Worm (Caenorhabditis elegans) whole organism, L2 larva: ENCODE data around the gene D1044.4.

Experiments
- C34F6.9 ChIP-seq: fragments of 150-350 bp; optimal IDR thresholded peaks from 2 replicates; lab custom pipeline; 2014; ENCODE audit warnings: missing biosample characterization, missing genetic modification characterization
- Y55F3AM.14 ChIP-seq: fragments of 200-800 bp; sonication (Bioruptor generic); optimal IDR thresholded peaks from 2 replicates; lab custom pipeline; 2018; ENCODE audit warnings: mild to moderate bottlenecking, missing genetic modification characterization, missing compliant biosample characterization
- alr-1 ChIP-seq: fragments of 150-350 bp; optimal IDR thresholded peaks from 2 replicates; lab custom pipeline; 2014; ENCODE audit warnings: missing biosample characterization, missing genetic modification characterization
- aly-2 ChIP-seq: fragments of 150-350 bp; optimal IDR thresholded peaks from 2 replicates; lab custom pipeline; 2014; ENCODE audit warnings: missing biosample characterization, missing genetic modification characterization
- ama-1 ChIP-seq: fragments of 150-350 bp; optimal IDR thresholded peaks from 2 replicates; lab custom pipeline; 2018; ENCODE audit warnings: inconsistent platforms
- blmp-1 ChIP-seq: sonication (generic microtip); optimal IDR thresholded peaks from 2 replicates; lab custom pipeline; 2017; ENCODE audit warnings: missing genetic modification characterization, mild to moderate bottlenecking, missing compliant biosample characterization, antibody characterized with exemption, moderate library complexity; ENCODE audit not compliant: insufficient read depth
- dmd-4 ChIP-seq: sonication (generic microtip); optimal IDR thresholded peaks from 2 replicates; lab custom pipeline; 2017; ENCODE audit warnings: missing biosample characterization, missing genetic modification characterization
- egl-27 ChIP-seq: sonication (generic microtip); optimal IDR thresholded peaks from 3 replicates; lab custom pipeline; 2017; ENCODE audit warnings: missing biosample characterization, missing genetic modification reagents, missing genetic modification characterization
- elt-1 ChIP-seq: fragments of 150-350 bp; optimal IDR thresholded peaks from 2 replicates; lab custom pipeline; 2014; ENCODE audit warnings: missing biosample characterization, missing genetic modification characterization
- elt-3 ChIP-seq: sonication (generic microtip); optimal IDR thresholded peaks from 2 replicates; lab custom pipeline; 2017; ENCODE audit warnings: missing biosample characterization, missing genetic modification characterization
- fos-1 ChIP-seq: fragments of 150-350 bp; optimal IDR thresholded peaks from 2 replicates; lab custom pipeline; 2014; ENCODE audit warnings: missing biosample characterization, missing genetic modification characterization
- gmeb-1 ChIP-seq: fragments of 150-350 bp; optimal IDR thresholded peaks from 2 replicates; lab custom pipeline; 2014; ENCODE audit warnings: missing biosample characterization, missing genetic modification characterization
- lin-11 ChIP-seq: fragments of 150-350 bp; sonication (generic microtip); optimal IDR thresholded peaks from 2 replicates; lab custom pipeline; 2014; ENCODE audit warnings: missing biosample characterization, missing genetic modification characterization, inconsistent platforms, mixed read lengths
- lin-13 ChIP-seq: fragments of 150-350 bp; optimal IDR thresholded peaks from 2 replicates; lab custom pipeline; 2014; ENCODE audit warnings: missing biosample characterization, missing genetic modification reagents, missing genetic modification characterization
- lin-39 ChIP-seq: fragments of 150-350 bp; optimal IDR thresholded peaks from 2 replicates; lab custom pipeline; 2014; ENCODE audit warnings: missing biosample characterization, missing genetic modification reagents, missing genetic modification characterization
- lsy-2 ChIP-seq, 2 experiments: fragments of 150-350 bp in 1 of 2; sonication (generic microtip) in 1 of 2; optimal IDR thresholded peaks; 2 replicates each; lab custom pipeline; 2014 to 2017; ENCODE audit warnings: missing biosample characterization in 2 of 2, missing genetic modification characterization in 2 of 2
- mab-5 ChIP-seq: fragments of 150-350 bp; optimal IDR thresholded peaks from 2 replicates; lab custom pipeline; 2014; ENCODE audit warnings: missing biosample characterization, missing genetic modification characterization
- nhr-129 ChIP-seq: fragments of 150-350 bp; optimal IDR thresholded peaks from 2 replicates; lab custom pipeline; 2014; ENCODE audit warnings: missing biosample characterization, missing genetic modification characterization
- nhr-21 ChIP-seq: fragments of 150-350 bp; optimal IDR thresholded peaks from 2 replicates; lab custom pipeline; 2014; ENCODE audit warnings: missing biosample characterization, missing genetic modification characterization
- nhr-23 ChIP-seq: fragments of 150-350 bp; optimal IDR thresholded peaks from 2 replicates; lab custom pipeline; 2014; ENCODE audit warnings: missing biosample characterization, missing genetic modification reagents, missing genetic modification characterization
- nhr-237 ChIP-seq: fragments of 150-350 bp; optimal IDR thresholded peaks from 2 replicates; lab custom pipeline; 2014; ENCODE audit warnings: missing biosample characterization, missing genetic modification characterization
- nhr-77 ChIP-seq: fragments of 150-350 bp; optimal IDR thresholded peaks from 2 replicates; lab custom pipeline; 2014; ENCODE audit warnings: missing biosample characterization, missing genetic modification characterization
- sem-4 ChIP-seq: fragments of 150-350 bp; optimal IDR thresholded peaks from 2 replicates; lab custom pipeline; 2014; ENCODE audit warnings: missing biosample characterization, missing genetic modification reagents, missing genetic modification characterization
- skn-1 ChIP-seq: sonication (generic microtip); optimal IDR thresholded peaks from 2 replicates; lab custom pipeline; 2017; ENCODE audit warnings: missing biosample characterization, missing genetic modification characterization
- sma-3 ChIP-seq: sonication (generic microtip); optimal IDR thresholded peaks from 2 replicates; lab custom pipeline; 2016; ENCODE audit warnings: missing genetic modification reagents, missing genetic modification characterization, missing compliant biosample characterization
- sma-9 ChIP-seq, 2 experiments: fragments of 150-350 bp in 1 of 2; sonication (generic microtip) in 1 of 2; optimal IDR thresholded peaks; 2 replicates each; lab custom pipeline; 2014 to 2016; ENCODE audit warnings: missing genetic modification characterization in 2 of 2, mild to moderate bottlenecking in 1 of 2, missing biosample characterization in 1 of 2, missing compliant biosample characterization in 1 of 2, missing genetic modification reagents in 1 of 2, moderate library complexity in 1 of 2
- snpc-4 ChIP-seq: fragments of 150-350 bp; optimal IDR thresholded peaks from 2 replicates; lab custom pipeline; 2014; ENCODE audit warnings: missing biosample characterization, missing genetic modification characterization
- unc-39 ChIP-seq: fragments of 150-350 bp; optimal IDR thresholded peaks from 2 replicates; lab custom pipeline; 2014; ENCODE audit warnings: missing biosample characterization, missing genetic modification characterization
- unc-55 ChIP-seq: fragments of 150-350 bp; sonication (generic microtip); optimal IDR thresholded peaks from 3 replicates; lab custom pipeline; 2014; ENCODE audit warnings: missing biosample characterization, missing genetic modification reagents, missing genetic modification characterization
- ztf-1 ChIP-seq: fragments of 200-800 bp; sonication (Bioruptor generic); conservative IDR thresholded peaks from 2 replicates; pipeline ENCODE4 v1.3.6; 2022; ENCODE audit warnings: missing genetic modification characterization, missing compliant biosample characterization
- ztf-4 ChIP-seq: fragments of 150-350 bp; optimal IDR thresholded peaks from 2 replicates; lab custom pipeline; 2014; ENCODE audit warnings: missing biosample characterization, missing genetic modification characterization

Gene D1044.4

ce11 chrIII:5474176-5474575, 47.7 kb downstream of the D1044.4 start, which contains the start of gene lon-1:
Gene lon-1 (plus strand): TSS chrIII:5474476.
- TF ChIP-seq sma-9 (GFP tag; optimal IDR thresholded peaks at IDR 0.05; lab: Kevin White, UChicago) (no peak), sma-9 (tag; optimal IDR thresholded peaks at IDR 0.05; lab: Kevin White, UChicago) (no peak), gmeb-1 (no peak), snpc-4 (tag; lab: Kevin White, UChicago) (no peak), ama-1 (lab: Kevin White, UChicago) (no peak), lin-11 (no peak), nhr-77 (tag; lab: Kevin White, UChicago) (no peak), aly-2 (tag; lab: Kevin White, UChicago) (no peak), skn-1 (tag; lab: Kevin White, UChicago) (no peak), nhr-129 (tag; lab: Kevin White, UChicago) (no peak), alr-1 (tag; lab: Kevin White, UChicago) (no peak), dmd-4 (tag; lab: Kevin White, UChicago) (no peak)

ce11 chrIII:5472693-5473092, 49.1 kb downstream of the D1044.4 start:
- TF ChIP-seq sem-4 (tag; lab: Kevin White, UChicago) (no peak), C34F6.9 (no peak), snpc-4 (tag; lab: Kevin White, UChicago) (no peak), elt-3 (tag; lab: Kevin White, UChicago) (no peak), alr-1 (tag; lab: Kevin White, UChicago) (no peak), mab-5 (no peak), elt-1 (tag; lab: Kevin White, UChicago) (no peak), ztf-4 (no peak), egl-27 (tag; lab: Kevin White, UChicago) (peak; percentile 68), sma-9 (GFP tag; optimal IDR thresholded peaks at IDR 0.05; lab: Kevin White, UChicago) (peak; percentile 80), sma-9 (tag; optimal IDR thresholded peaks at IDR 0.05; lab: Kevin White, UChicago) (no peak), nhr-237 (tag; lab: Kevin White, UChicago) (no peak), nhr-21 (tag; lab: Kevin White, UChicago) (peak; percentile 54), lsy-2 (tag; optimal IDR thresholded peaks at IDR 0.05; lab: Kevin White, UChicago) (peak in 1 of 2 experiments; percentile 2), lin-39 (no peak), lin-13 (GFP tag; lab: Kevin White, UChicago) (no peak), blmp-1 (peak; percentile 27), fos-1 (tag; lab: Kevin White, UChicago) (peak; percentile 14), unc-55 (no peak), ztf-1 (no peak), sma-3 (peak; percentile 97), skn-1 (tag; lab: Kevin White, UChicago) (no peak), lin-11 (no peak), Y55F3AM.14 (GFP tag; lab: Kevin White, UChicago) (no peak), unc-39 (no peak), gmeb-1 (peak; percentile 35), nhr-23 (tag; lab: Kevin White, UChicago) (no peak)
- TF ChIP-seq, all 48 proteins: peak for 8
